Worm (Caenorhabditis elegans) whole organism, L3 larva: ENCODE data around the gene har-1.

ENCODE experiments used
- R02D3.7 ChIP-seq: fragments of 150-350 bp; optimal IDR thresholded peaks from 2 replicates; lab custom pipeline; 2014; ENCODE audit warnings: missing biosample characterization, missing genetic modification characterization
- aly-2 ChIP-seq: fragments of 150-350 bp; optimal IDR thresholded peaks from 2 replicates; lab custom pipeline; 2014; ENCODE audit warnings: missing biosample characterization, missing genetic modification characterization
- ama-1 ChIP-seq: fragments of 150-350 bp; optimal IDR thresholded peaks from 2 replicates; lab custom pipeline; 2018
- ceh-28 ChIP-seq: fragments of 150-350 bp; optimal IDR thresholded peaks from 2 replicates; lab custom pipeline; 2014; ENCODE audit warnings: missing biosample characterization, missing genetic modification reagents, missing genetic modification characterization
- ceh-82 ChIP-seq: fragments of 150-350 bp; optimal IDR thresholded peaks from 2 replicates; lab custom pipeline; 2014; ENCODE audit warnings: missing biosample characterization, missing genetic modification characterization
- ceh-9 ChIP-seq: sonication (generic microtip); optimal IDR thresholded peaks from 2 replicates; lab custom pipeline; 2018; ENCODE audit warnings: missing biosample characterization, missing genetic modification characterization
- daf-12 ChIP-seq: fragments of 150-350 bp; optimal IDR thresholded peaks from 2 replicates; lab custom pipeline; 2014; ENCODE audit warnings: missing biosample characterization, missing genetic modification reagents, missing genetic modification characterization
- egl-5 ChIP-seq: fragments of 150-350 bp; optimal IDR thresholded peaks from 2 replicates; lab custom pipeline; 2017; ENCODE audit warnings: missing biosample characterization, missing genetic modification reagents, missing genetic modification characterization, inconsistent platforms
- elt-1 ChIP-seq: fragments of 150-350 bp; optimal IDR thresholded peaks from 2 replicates; lab custom pipeline; 2014; ENCODE audit warnings: missing biosample characterization, missing genetic modification characterization
- elt-2 ChIP-seq: sonication (generic microtip); optimal IDR thresholded peaks from 2 replicates; lab custom pipeline; 2016; ENCODE audit warnings: missing genetic modification reagents, mild to moderate bottlenecking, missing genetic modification characterization, missing compliant biosample characterization
- fkh-10 ChIP-seq: sonication (generic microtip); optimal IDR thresholded peaks from 2 replicates; lab custom pipeline; 2017; ENCODE audit warnings: missing biosample characterization, missing genetic modification reagents, missing genetic modification characterization
- fkh-2 ChIP-seq: fragments of 150-350 bp; optimal IDR thresholded peaks from 2 replicates; lab custom pipeline; 2014; ENCODE audit warnings: missing biosample characterization, missing genetic modification reagents, missing genetic modification characterization
- hmg-11 ChIP-seq: sonication (generic microtip); optimal IDR thresholded peaks from 2 replicates; lab custom pipeline; 2016; ENCODE audit warnings: missing genetic modification characterization, missing compliant biosample characterization
- jun-1 ChIP-seq: fragments of 150-350 bp; optimal IDR thresholded peaks from 2 replicates; lab custom pipeline; 2014; ENCODE audit warnings: missing biosample characterization, missing genetic modification reagents, missing genetic modification characterization
- lin-15B ChIP-seq: fragments of 150-350 bp; optimal IDR thresholded peaks from 2 replicates; lab custom pipeline; 2014; ENCODE audit warnings: missing biosample characterization, missing genetic modification characterization
- lin-39 ChIP-seq: fragments of 150-350 bp; optimal IDR thresholded peaks from 2 replicates; lab custom pipeline; 2018; ENCODE audit warnings: missing biosample characterization, missing genetic modification reagents, missing genetic modification characterization
- lsy-12 ChIP-seq: sonication (generic microtip); optimal IDR thresholded peaks from 2 replicates; lab custom pipeline; 2016; ENCODE audit warnings: mild to moderate bottlenecking, missing genetic modification characterization, missing compliant biosample characterization
- mdl-1 ChIP-seq: fragments of 150-350 bp; optimal IDR thresholded peaks from 2 replicates; lab custom pipeline; 2014; ENCODE audit warnings: missing biosample characterization, missing genetic modification characterization
- nfya-1 ChIP-seq: sonication (generic microtip); optimal IDR thresholded peaks from 2 replicates; lab custom pipeline; 2017; ENCODE audit warnings: missing genetic modification characterization, mild to moderate bottlenecking, missing compliant biosample characterization, antibody characterized with exemption, moderate library complexity; ENCODE audit not compliant: insufficient read depth
- nhr-12 ChIP-seq: fragments of 150-350 bp; optimal IDR thresholded peaks from 2 replicates; lab custom pipeline; 2014; ENCODE audit warnings: missing biosample characterization, missing genetic modification characterization
- nhr-23 ChIP-seq: fragments of 150-350 bp; optimal IDR thresholded peaks from 2 replicates; lab custom pipeline; 2014; ENCODE audit warnings: missing biosample characterization, missing genetic modification reagents, missing genetic modification characterization
- nhr-237 ChIP-seq: fragments of 150-350 bp; optimal IDR thresholded peaks from 2 replicates; lab custom pipeline; 2014; ENCODE audit warnings: missing biosample characterization, missing genetic modification characterization
- nhr-25 ChIP-seq: sonication (generic microtip); optimal IDR thresholded peaks from 2 replicates; lab custom pipeline; 2017; ENCODE audit warnings: missing biosample characterization, missing genetic modification characterization
- nhr-28 ChIP-seq: fragments of 150-350 bp; optimal IDR thresholded peaks from 2 replicates; lab custom pipeline; 2014; ENCODE audit warnings: missing biosample characterization, missing genetic modification characterization
- nhr-43 ChIP-seq: sonication (generic microtip); optimal IDR thresholded peaks from 2 replicates; lab custom pipeline; 2016; ENCODE audit warnings: mild to moderate bottlenecking, missing genetic modification characterization, missing compliant biosample characterization; ENCODE audit not compliant: poor library complexity, severe bottlenecking
- nhr-67 ChIP-seq: fragments of 150-350 bp; optimal IDR thresholded peaks from 2 replicates; lab custom pipeline; 2014; ENCODE audit warnings: missing biosample characterization, missing genetic modification characterization
- nhr-77 ChIP-seq: fragments of 150-350 bp; optimal IDR thresholded peaks from 2 replicates; lab custom pipeline; 2014; ENCODE audit warnings: missing biosample characterization, missing genetic modification characterization
- pha-4 ChIP-seq: fragments of 150-350 bp; optimal IDR thresholded peaks from 2 replicates; lab custom pipeline; 2014; ENCODE audit warnings: missing biosample characterization, missing genetic modification reagents, missing genetic modification characterization
- pqm-1 ChIP-seq: fragments of 150-350 bp; optimal IDR thresholded peaks from 2 replicates; lab custom pipeline; 2017; ENCODE audit warnings: missing biosample characterization, missing genetic modification characterization, inconsistent platforms
- skn-1 ChIP-seq: fragments of 150-350 bp; optimal IDR thresholded peaks from 2 replicates; lab custom pipeline; 2014; ENCODE audit warnings: missing biosample characterization, missing genetic modification characterization
- snpc-4 ChIP-seq: fragments of 150-350 bp; optimal IDR thresholded peaks from 2 replicates; lab custom pipeline; 2014; ENCODE audit warnings: missing biosample characterization, missing genetic modification characterization
- tbx-2 ChIP-seq: sonication (generic microtip); optimal IDR thresholded peaks from 2 replicates; lab custom pipeline; 2016; ENCODE audit warnings: mild to moderate bottlenecking, missing genetic modification characterization, missing compliant biosample characterization
- unc-39 ChIP-seq: sonication (generic microtip); optimal IDR thresholded peaks from 4 replicates; lab custom pipeline; 2017; ENCODE audit warnings: missing biosample characterization, missing genetic modification characterization
- unc-62 ChIP-seq: fragments of 150-350 bp; sonication (generic microtip); optimal IDR thresholded peaks from 4 replicates; lab custom pipeline; 2014; ENCODE audit warnings: missing biosample characterization, missing genetic modification reagents, missing genetic modification characterization
- zag-1 ChIP-seq: fragments of 150-350 bp; optimal IDR thresholded peaks from 2 replicates; lab custom pipeline; 2014; ENCODE audit warnings: missing biosample characterization, missing genetic modification characterization
- ztf-4 ChIP-seq: fragments of 150-350 bp; optimal IDR thresholded peaks from 2 replicates; lab custom pipeline; 2014; ENCODE audit warnings: missing biosample characterization, missing genetic modification characterization

Gene har-1

DNA sequence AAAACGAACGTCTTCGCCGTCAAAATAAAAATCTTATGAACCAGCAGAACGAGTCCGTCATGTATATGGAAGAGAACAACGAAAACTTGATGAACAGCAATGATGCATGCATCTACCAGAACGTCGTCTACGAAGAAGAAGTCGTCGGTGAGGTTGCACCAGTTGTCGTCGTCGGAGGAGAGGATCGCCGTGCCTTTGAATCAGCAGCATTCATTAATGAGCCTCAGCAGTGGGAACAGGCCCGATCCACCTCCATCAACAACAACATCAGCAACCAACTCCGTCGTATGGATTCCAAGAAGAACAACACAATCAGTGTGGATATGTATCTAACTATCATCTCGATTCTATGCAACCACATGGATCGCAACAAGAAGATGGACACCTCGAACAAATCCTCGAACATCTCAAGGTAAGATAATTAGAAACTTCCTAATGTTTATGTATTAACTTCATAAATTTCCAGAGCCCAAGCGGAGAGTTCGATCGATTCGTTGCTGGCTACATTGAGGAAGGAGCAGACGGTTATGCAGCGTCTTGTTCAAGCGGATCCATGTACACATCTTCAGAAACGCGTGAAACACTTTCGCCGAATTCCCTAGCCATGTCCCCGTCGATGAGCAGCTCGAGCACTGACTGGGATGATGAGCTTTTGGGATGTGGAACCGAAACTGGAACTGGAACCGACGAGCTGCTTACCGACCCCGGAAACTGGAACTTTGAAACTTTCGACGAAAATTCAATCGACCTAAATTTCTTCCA lies 42.7 kb downstream of the har-1 start:
- no peak for TF ChIP-seq aly-2 (tag; lab: Kevin White, UChicago)
- peak; percentile 1 for TF ChIP-seq nhr-23 (tag; lab: Kevin White, UChicago)
- TF ChIP-seq ama-1, result peak; percentile 52
- TF ChIP-seq, all 47 proteins: peak for 2

DNA sequence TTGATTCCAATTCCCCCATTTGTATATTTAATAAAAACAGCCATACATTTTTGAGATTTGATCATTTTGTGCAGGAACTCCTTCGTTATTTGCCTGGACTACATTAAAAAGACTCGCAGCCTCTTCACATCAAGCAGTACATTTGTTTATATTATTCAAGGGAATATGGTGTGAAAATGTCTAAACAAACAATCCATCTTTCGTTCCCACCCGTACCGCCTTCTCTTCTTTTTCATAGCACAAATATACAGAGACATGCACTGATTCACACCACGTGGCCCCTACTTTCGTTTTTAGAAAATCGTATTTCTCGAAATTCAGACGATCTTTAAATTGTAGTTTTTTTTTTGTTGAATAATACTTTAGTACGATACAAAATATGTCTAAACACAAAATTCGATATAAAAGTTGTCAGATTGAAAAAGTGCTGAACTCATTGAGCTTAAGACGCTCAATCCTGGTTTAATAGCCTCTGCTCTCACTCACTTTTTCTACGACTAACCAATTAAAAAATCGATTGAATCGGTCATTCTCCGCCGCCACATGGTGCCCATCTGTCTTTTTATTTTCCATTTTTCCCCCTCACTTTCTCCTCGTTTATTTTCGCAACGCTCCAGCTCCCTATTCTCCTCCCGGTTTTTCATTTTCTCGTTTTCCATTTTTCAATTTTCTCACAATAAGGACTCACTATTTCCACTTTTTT lies 43.6 kb downstream of the har-1 start:
- TF ChIP-seq lin-39 (tag; lab: Kevin White, UChicago) (no peak), ama-1 (peak; percentile 95), unc-62 (GFP tag; lab: Kevin White, UChicago) (no peak), tbx-2 (tag; lab: Kevin White, UChicago) (peak; percentile 87), ceh-82 (tag; lab: Kevin White, UChicago) (peak; percentile 46), nhr-43 (tag; lab: Kevin White, UChicago) (peak; percentile 84), pha-4 (tag; lab: Kevin White, UChicago) (peak; percentile 36), unc-39 (tag; lab: Kevin White, UChicago) (no peak), nhr-25 (tag; lab: Kevin White, UChicago) (peak; percentile 38), daf-12 (tag; lab: Kevin White, UChicago) (peak; percentile 49), jun-1 (peak; percentile 34), nfya-1 (tag; lab: Kevin White, UChicago) (peak; percentile 56), skn-1 (no peak), lsy-12 (tag; lab: Kevin White, UChicago) (peak; percentile 74), aly-2 (tag; lab: Kevin White, UChicago) (peak; percentile 33), hmg-11 (tag; lab: Kevin White, UChicago) (peak; percentile 47), nhr-77 (peak; percentile 46), elt-1 (tag; lab: Kevin White, UChicago) (no peak), R02D3.7 (tag; lab: Kevin White, UChicago) (peak; percentile 31), elt-2 (peak; percentile 58), pqm-1 (tag; lab: Kevin White, UChicago) (peak; percentile 30), nhr-23 (tag; lab: Kevin White, UChicago) (peak; percentile 60), ztf-4 (tag; lab: Kevin White, UChicago) (peak; percentile 60), ceh-28 (peak; percentile 56), nhr-12 (tag; lab: Kevin White, UChicago) (no peak)

ce11 chrIII:4196301-4196987 lies 44.6 kb downstream of the har-1 start:
- peak; percentile 85 for TF ChIP-seq mdl-1 (tag; lab: Kevin White, UChicago)
- TF ChIP-seq nhr-25 (tag; lab: Kevin White, UChicago), result peak; percentile 58
- no peak for TF ChIP-seq jun-1
- TF ChIP-seq ceh-9, result no peak
- TF ChIP-seq pha-4 (tag; lab: Kevin White, UChicago), result peak; percentile 73
- peak; percentile 6 for TF ChIP-seq fkh-10
- no peak for TF ChIP-seq tbx-2 (tag; lab: Kevin White, UChicago)
- no peak for TF ChIP-seq unc-62 (GFP tag; lab: Kevin White, UChicago)
- no peak for TF ChIP-seq nhr-28
- TF ChIP-seq nhr-12 (tag; lab: Kevin White, UChicago), result no peak
- TF ChIP-seq skn-1, result peak; percentile 21
- peak; percentile 75 for TF ChIP-seq lin-15B (tag; lab: Kevin White, UChicago)
- no peak for TF ChIP-seq nhr-23 (tag; lab: Kevin White, UChicago)
- no peak for TF ChIP-seq unc-39 (tag; lab: Kevin White, UChicago)
- TF ChIP-seq lin-39 (tag; lab: Kevin White, UChicago), result peak; percentile 60
- TF ChIP-seq zag-1 (tag; lab: Kevin White, UChicago), result no peak
- no peak for TF ChIP-seq nhr-67 (tag; lab: Kevin White, UChicago)
- TF ChIP-seq hmg-11 (tag; lab: Kevin White, UChicago), result no peak
- TF ChIP-seq fkh-2 (tag; lab: Kevin White, UChicago), result no peak
- peak; percentile 46 for TF ChIP-seq snpc-4 (tag; lab: Kevin White, UChicago)
- peak; percentile 22 for TF ChIP-seq R02D3.7 (tag; lab: Kevin White, UChicago)
- TF ChIP-seq egl-5 (tag; lab: Kevin White, UChicago), result peak; percentile 20
- TF ChIP-seq ztf-4 (tag; lab: Kevin White, UChicago), result no peak
- no peak for TF ChIP-seq elt-2
- peak; percentile 84 for TF ChIP-seq nfya-1 (tag; lab: Kevin White, UChicago)
- TF ChIP-seq elt-1 (tag; lab: Kevin White, UChicago), result no peak
- no peak for TF ChIP-seq nhr-237 (tag; lab: Kevin White, UChicago)
- TF ChIP-seq, all 47 proteins: peak for 11
